Worm (Caenorhabditis elegans) whole organism, early embryonic: Measurements from ENCODE around the gene mrp-5.

Source experiments
- ama-1 ChIP-seq: fragments of 150-350 bp; optimal IDR thresholded peaks from 2 replicates; lab custom pipeline; 2014
- ceh-13 ChIP-seq: fragments of 200-800 bp; sonication (Bioruptor generic); optimal IDR thresholded peaks from 2 replicates; lab custom pipeline; 2018; ENCODE audit warnings: mild to moderate bottlenecking, missing genetic modification characterization, missing compliant biosample characterization
- tbx-37 ChIP-seq: fragments of 200-800 bp; sonication (Bioruptor generic); conservative IDR thresholded peaks from 2 replicates; pipeline ENCODE4 v1.3.6; 2022; ENCODE audit warnings: missing genetic modification reagents, missing genetic modification characterization, missing compliant biosample characterization
- tra-4 ChIP-seq: sonication (generic microtip); optimal IDR thresholded peaks from 2 replicates; lab custom pipeline; 2017; ENCODE audit warnings: missing genetic modification characterization, missing compliant biosample characterization

DNA sequence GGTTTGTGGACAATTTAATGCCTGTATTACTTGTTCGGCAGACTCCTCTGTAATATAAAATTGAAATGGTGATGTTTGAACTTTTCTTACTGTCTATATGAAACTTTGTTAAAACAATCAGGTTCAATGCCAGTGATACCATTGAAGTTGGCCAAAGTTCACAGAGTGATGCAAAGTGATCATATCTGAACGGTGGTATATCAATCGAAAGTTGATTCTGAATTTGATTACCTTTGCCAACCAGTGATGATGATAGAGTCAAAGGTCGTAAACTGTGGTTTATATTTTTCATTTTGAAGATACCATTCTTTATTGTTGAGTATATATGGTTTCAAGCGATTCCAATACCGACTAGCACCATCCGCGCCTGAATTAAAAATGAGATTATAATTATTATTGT lies 42.7 kb downstream of the mrp-5 start:
- TF ChIP-seq ama-1 (lab: Kevin White, UChicago) (no peak), tbx-37 (GFP tag; lab: Robert Waterston, UW) (no peak), ceh-13 (GFP tag; lab: Kevin White, UChicago) (no peak), tra-4 (tag; lab: Kevin White, UChicago) (no peak)
